Worm (Caenorhabditis elegans) whole organism, L4 larva: Measurements from ENCODE around the gene lin-5.

Experiments used
- R02D3.7 ChIP-seq: fragments of 150-350 bp; sonication (generic microtip); optimal IDR thresholded peaks from 3 replicates; lab custom pipeline; 2014; ENCODE audit warnings: missing biosample characterization, missing genetic modification characterization
- Y48G9A.11 ChIP-seq: fragments of 200-800 bp; sonication (Bioruptor generic); IDR thresholded peaks from 2 replicates; pipeline ENCODE4 v1.3.6; 2022; ENCODE audit warnings: missing genetic modification reagents, missing genetic modification characterization, missing compliant biosample characterization
- ceh-28 ChIP-seq: fragments of 150-350 bp; optimal IDR thresholded peaks from 2 replicates; lab custom pipeline; 2014; ENCODE audit warnings: missing biosample characterization, missing genetic modification reagents, missing genetic modification characterization
- dve-1 ChIP-seq: sonication (generic microtip); optimal IDR thresholded peaks from 2 replicates; lab custom pipeline; 2017; ENCODE audit warnings: antibody characterized with exemption, mild to moderate bottlenecking, missing genetic modification characterization, missing compliant biosample characterization; ENCODE audit not compliant: insufficient read depth
- fos-1 ChIP-seq: fragments of 150-350 bp; optimal IDR thresholded peaks from 2 replicates; lab custom pipeline; 2014; ENCODE audit warnings: missing biosample characterization, missing genetic modification characterization
- tra-1 ChIP-seq: fragments of 200-800 bp; sonication (Bioruptor generic); IDR thresholded peaks from 2 replicates; pipeline ENCODE4 v1.3.6; 2022; ENCODE audit warnings: missing genetic modification reagents, missing genetic modification characterization, missing compliant biosample characterization
- unc-130 ChIP-seq: sonication (generic microtip); optimal IDR thresholded peaks from 2 replicates; lab custom pipeline; 2016; ENCODE audit warnings: missing genetic modification reagents, missing genetic modification characterization, missing compliant biosample characterization
- unc-39 ChIP-seq: sonication (generic microtip); optimal IDR thresholded peaks from 2 replicates; lab custom pipeline; 2017; ENCODE audit warnings: missing biosample characterization, missing genetic modification characterization

- no peak for TF ChIP-seq dve-1 (tag; lab: Kevin White, UChicago)
- no peak for TF ChIP-seq R02D3.7 (tag; lab: Kevin White, UChicago)
- no peak for TF ChIP-seq unc-130 (GFP tag; lab: Kevin White, UChicago)
- TF ChIP-seq fos-1 (tag; lab: Kevin White, UChicago): no peak
- TF ChIP-seq ceh-28 (tag; lab: Kevin White, UChicago): no peak
- TF ChIP-seq unc-39: no peak
- no peak for TF ChIP-seq tra-1 (GFP tag; lab: Robert Waterston, UW)
- TF ChIP-seq Y48G9A.11 (GFP tag; lab: Robert Waterston, UW): no peak
These were observed 44.1 kb upstream of the lin-5 start, which contains the start of gene cki-2 for ce11 chrII:7816163-7816776.
